Worm (Caenorhabditis elegans) whole organism, young adult: Measurements from ENCODE around the gene F45H10.2.
A peak's percentile ranks its signal among the peaks of the same experiment; 100 is the strongest.

ENCODE experiments used
- B0261.1 ChIP-seq: sonication (generic microtip); optimal IDR thresholded peaks from 2 replicates; lab custom pipeline; 2016; ENCODE audit warnings: mild to moderate bottlenecking, missing genetic modification characterization, moderate library complexity, missing compliant biosample characterization
- B0336.3 ChIP-seq: fragments of 200-800 bp; sonication (Bioruptor generic); IDR thresholded peaks from 2 replicates; pipeline ENCODE4 v1.3.6; 2022; ENCODE audit warnings: missing genetic modification characterization, missing compliant biosample characterization
- F33H1.4 ChIP-seq: fragments of 200-800 bp; sonication (Bioruptor generic); IDR thresholded peaks from 2 replicates; pipeline ENCODE4 v1.3.6; 2022; ENCODE audit warnings: missing genetic modification reagents, missing genetic modification characterization, missing compliant biosample characterization
- K12H6.12 ChIP-seq: fragments of 200-800 bp; sonication (Bioruptor generic); optimal IDR thresholded peaks from 2 replicates; lab custom pipeline; 2018; ENCODE audit warnings: mild to moderate bottlenecking, missing genetic modification characterization, missing compliant biosample characterization
- T07F8.4 ChIP-seq: sonication (generic microtip); optimal IDR thresholded peaks from 2 replicates; lab custom pipeline; 2016; ENCODE audit warnings: mild to moderate bottlenecking, missing genetic modification characterization, moderate library complexity, missing compliant biosample characterization
- T26A5.8 ChIP-seq: sonication (generic microtip); optimal IDR thresholded peaks from 2 replicates; lab custom pipeline; 2016; ENCODE audit warnings: missing genetic modification characterization, missing compliant biosample characterization
- Y53F4B.3 ChIP-seq: fragments of 200-800 bp; sonication (Bioruptor generic); IDR thresholded peaks from 2 replicates; pipeline ENCODE4 v1.3.6; 2022; ENCODE audit warnings: missing genetic modification reagents, missing genetic modification characterization, missing compliant biosample characterization
- Y56A3A.18 ChIP-seq: fragments of 200-800 bp; sonication (Bioruptor generic); IDR thresholded peaks from 2 replicates; pipeline ENCODE4 v1.3.6; 2022; ENCODE audit warnings: missing genetic modification reagents, missing genetic modification characterization, missing compliant biosample characterization
- ama-1 ChIP-seq, 3 experiments: fragments of 150-350 bp in 1 of 3; sonication (generic microtip) in 2 of 3; optimal IDR thresholded peaks; 2 replicates each; lab custom pipeline; 2014 to 2018; ENCODE audit warnings: missing biosample characterization in 2 of 3, missing genetic modification characterization in 2 of 3, missing genetic modification reagents in 2 of 3
- aptf-2 ChIP-seq: fragments of 200-800 bp; sonication (Bioruptor generic); conservative IDR thresholded peaks from 2 replicates; pipeline ENCODE4 v1.3.6; 2022; ENCODE audit warnings: missing genetic modification reagents, missing genetic modification characterization, missing compliant biosample characterization
- athp-1 ChIP-seq: sonication (generic microtip); optimal IDR thresholded peaks from 2 replicates; lab custom pipeline; 2017; ENCODE audit warnings: mild to moderate bottlenecking, missing genetic modification characterization, missing compliant biosample characterization
- attf-5 ChIP-seq: fragments of 200-800 bp; sonication (Bioruptor generic); optimal IDR thresholded peaks from 2 replicates; lab custom pipeline; 2018; ENCODE audit warnings: mild to moderate bottlenecking, missing genetic modification characterization, missing compliant biosample characterization
- bed-2 ChIP-seq: fragments of 200-800 bp; sonication (Bioruptor generic); IDR thresholded peaks from 2 replicates; pipeline ENCODE4 v1.3.6; 2022; ENCODE audit warnings: missing genetic modification reagents, missing genetic modification characterization, missing compliant biosample characterization
- cebp-1 ChIP-seq, 2 experiments: fragments of 200-800 bp in 1 of 2; sonication (Bioruptor generic) in 1 of 2; sonication (generic microtip) in 1 of 2; IDR thresholded peaks in 1 of 2; optimal IDR thresholded peaks in 1 of 2; 2 replicates each; pipeline versions ENCODE4 v1.3.6 to Lab custom; 2017 to 2022; ENCODE audit warnings: missing compliant biosample characterization in 2 of 2, missing genetic modification characterization in 2 of 2, mild to moderate bottlenecking in 1 of 2, missing genetic modification reagents in 1 of 2, moderate library complexity in 1 of 2
- ceh-100 ChIP-seq: fragments of 200-800 bp; sonication (Bioruptor generic); IDR thresholded peaks from 2 replicates; pipeline ENCODE4 v1.3.6; 2022; ENCODE audit warnings: missing genetic modification reagents, missing genetic modification characterization, missing compliant biosample characterization
- ceh-27 ChIP-seq: fragments of 200-800 bp; sonication (Bioruptor generic); optimal IDR thresholded peaks from 2 replicates; lab custom pipeline; 2018; ENCODE audit warnings: mild to moderate bottlenecking, missing genetic modification characterization, moderate library complexity, missing compliant biosample characterization
- ceh-58 ChIP-seq: fragments of 200-800 bp; sonication (Bioruptor generic); IDR thresholded peaks from 2 replicates; pipeline ENCODE4 v1.3.6; 2022; ENCODE audit warnings: missing genetic modification characterization, missing compliant biosample characterization
- ceh-91 ChIP-seq: fragments of 200-800 bp; sonication (Bioruptor generic); IDR thresholded peaks from 2 replicates; pipeline ENCODE4 v1.3.6; 2022; ENCODE audit warnings: missing genetic modification reagents, missing genetic modification characterization, missing compliant biosample characterization
- die-1 ChIP-seq: sonication (generic microtip); optimal IDR thresholded peaks from 2 replicates; lab custom pipeline; 2016; ENCODE audit warnings: missing genotype, mild to moderate bottlenecking, missing genetic modification characterization, missing compliant biosample characterization
- dpl-1 ChIP-seq: fragments of 150-350 bp; optimal IDR thresholded peaks from 2 replicates; lab custom pipeline; 2014; ENCODE audit warnings: missing biosample characterization, missing genetic modification reagents, missing genetic modification characterization
- egl-44 ChIP-seq: fragments of 200-800 bp; sonication (Bioruptor generic); IDR thresholded peaks from 2 replicates; pipeline ENCODE4 v1.3.6; 2022; ENCODE audit warnings: missing genetic modification reagents, missing genetic modification characterization, missing compliant biosample characterization
- egrh-3 ChIP-seq: fragments of 200-800 bp; sonication (Bioruptor generic); IDR thresholded peaks from 2 replicates; pipeline ENCODE4 v1.3.6; 2022; ENCODE audit warnings: missing genetic modification reagents, missing genetic modification characterization, missing compliant biosample characterization
- ekl-4 ChIP-seq: fragments of 200-800 bp; sonication (Bioruptor generic); IDR thresholded peaks from 2 replicates; pipeline ENCODE4 v1.3.6; 2022; ENCODE audit warnings: missing genetic modification reagents, missing genetic modification characterization, missing compliant biosample characterization
- ets-4 ChIP-seq: fragments of 200-800 bp; sonication (Bioruptor generic); optimal IDR thresholded peaks from 2 replicates; lab custom pipeline; 2018; ENCODE audit warnings: mild to moderate bottlenecking, missing genetic modification characterization, missing compliant biosample characterization
- hlh-26 ChIP-seq: fragments of 200-800 bp; sonication (Bioruptor generic); conservative IDR thresholded peaks from 2 replicates; pipeline ENCODE4 v1.3.6; 2022; ENCODE audit warnings: missing genetic modification reagents, missing genetic modification characterization, missing compliant biosample characterization
- lin-26 ChIP-seq: fragments of 200-800 bp; sonication (Bioruptor generic); IDR thresholded peaks from 2 replicates; pipeline ENCODE4 v1.3.6; 2022; ENCODE audit warnings: missing genetic modification reagents, missing genetic modification characterization, missing compliant biosample characterization
- lin-35 ChIP-seq, 3 experiments: fragments of 150-350 bp in 2 of 3; sonication (generic microtip) in 1 of 3; optimal IDR thresholded peaks; 2 replicates each; lab custom pipeline; 2014 to 2018; ENCODE audit warnings: missing biosample characterization in 3 of 3, missing genetic modification characterization in 3 of 3, missing genetic modification reagents in 3 of 3
- lir-1 ChIP-seq: fragments of 200-800 bp; sonication (Bioruptor generic); conservative IDR thresholded peaks from 2 replicates; pipeline ENCODE4 v1.3.6; 2022; ENCODE audit warnings: missing genetic modification reagents, missing genetic modification characterization, missing compliant biosample characterization
- lsl-1 ChIP-seq: fragments of 200-800 bp; sonication (Bioruptor generic); optimal IDR thresholded peaks from 2 replicates; lab custom pipeline; 2018; ENCODE audit warnings: mild to moderate bottlenecking, missing genetic modification characterization, moderate library complexity, missing compliant biosample characterization
- mcd-1 ChIP-seq: fragments of 200-800 bp; sonication (Bioruptor generic); IDR thresholded peaks from 2 replicates; pipeline ENCODE4 v1.3.6; 2022; ENCODE audit warnings: missing genetic modification reagents, missing genetic modification characterization, missing compliant biosample characterization
- mel-28 ChIP-seq: sonication (generic microtip); optimal IDR thresholded peaks from 2 replicates; lab custom pipeline; 2016; ENCODE audit warnings: borderline replicate concordance, mild to moderate bottlenecking, missing genetic modification characterization, missing compliant biosample characterization
- nhr-120 ChIP-seq: fragments of 200-800 bp; sonication (Bioruptor generic); IDR thresholded peaks from 2 replicates; pipeline ENCODE4 v1.3.6; 2022; ENCODE audit warnings: missing genetic modification characterization, missing compliant biosample characterization
- nhr-90 ChIP-seq: sonication (generic microtip); optimal IDR thresholded peaks from 2 replicates; lab custom pipeline; 2016; ENCODE audit warnings: missing genotype, mild to moderate bottlenecking, missing genetic modification characterization, missing compliant biosample characterization
- sea-2 ChIP-seq: fragments of 200-800 bp; sonication (Bioruptor generic); IDR thresholded peaks from 2 replicates; pipeline ENCODE4 v1.3.6; 2022; ENCODE audit warnings: missing genetic modification characterization, missing compliant biosample characterization
- snpc-1.1 ChIP-seq: sonication (generic microtip); optimal IDR thresholded peaks from 2 replicates; lab custom pipeline; 2017; ENCODE audit warnings: missing genetic modification characterization, mild to moderate bottlenecking, missing compliant biosample characterization, antibody characterized with exemption, moderate library complexity, missing genotype, missing genetic modification reagents; ENCODE audit not compliant: insufficient read depth
- snpc-1.3 ChIP-seq: sonication (generic microtip); optimal IDR thresholded peaks from 2 replicates; lab custom pipeline; 2017; ENCODE audit warnings: missing genetic modification characterization, mild to moderate bottlenecking, missing compliant biosample characterization, antibody characterized with exemption, moderate library complexity, missing genotype, missing genetic modification reagents; ENCODE audit not compliant: insufficient read depth
- somi-1 ChIP-seq: fragments of 200-800 bp; sonication (Bioruptor generic); optimal IDR thresholded peaks from 2 replicates; lab custom pipeline; 2018; ENCODE audit warnings: mild to moderate bottlenecking, missing genetic modification characterization, missing compliant biosample characterization
- sptf-2 ChIP-seq: fragments of 200-800 bp; sonication (Bioruptor generic); optimal IDR thresholded peaks from 2 replicates; lab custom pipeline; 2018; ENCODE audit warnings: mild to moderate bottlenecking, missing genetic modification characterization, missing compliant biosample characterization
- tlf-1 ChIP-seq: fragments of 200-800 bp; sonication (Bioruptor generic); optimal IDR thresholded peaks from 2 replicates; lab custom pipeline; 2018; ENCODE audit warnings: mild to moderate bottlenecking, missing genetic modification characterization, missing compliant biosample characterization
- zfh-2 ChIP-seq: fragments of 200-800 bp; sonication (Bioruptor generic); conservative IDR thresholded peaks from 2 replicates; pipeline ENCODE4 v1.3.6; 2022; ENCODE audit warnings: missing genetic modification reagents, missing genetic modification characterization, missing compliant biosample characterization
- zim-3 ChIP-seq: sonication (generic microtip); optimal IDR thresholded peaks from 2 replicates; lab custom pipeline; 2017; ENCODE audit warnings: mild to moderate bottlenecking, missing genetic modification characterization, moderate library complexity, missing compliant biosample characterization
- ztf-26 ChIP-seq: sonication (generic microtip); optimal IDR thresholded peaks from 2 replicates; lab custom pipeline; 2017; ENCODE audit warnings: missing genetic modification characterization, missing compliant biosample characterization
- ztf-6 ChIP-seq: fragments of 200-800 bp; sonication (Bioruptor generic); IDR thresholded peaks from 2 replicates; pipeline ENCODE4 v1.3.6; 2022; ENCODE audit warnings: missing genetic modification reagents, missing genetic modification characterization, missing compliant biosample characterization

Gene F45H10.2

DNA sequence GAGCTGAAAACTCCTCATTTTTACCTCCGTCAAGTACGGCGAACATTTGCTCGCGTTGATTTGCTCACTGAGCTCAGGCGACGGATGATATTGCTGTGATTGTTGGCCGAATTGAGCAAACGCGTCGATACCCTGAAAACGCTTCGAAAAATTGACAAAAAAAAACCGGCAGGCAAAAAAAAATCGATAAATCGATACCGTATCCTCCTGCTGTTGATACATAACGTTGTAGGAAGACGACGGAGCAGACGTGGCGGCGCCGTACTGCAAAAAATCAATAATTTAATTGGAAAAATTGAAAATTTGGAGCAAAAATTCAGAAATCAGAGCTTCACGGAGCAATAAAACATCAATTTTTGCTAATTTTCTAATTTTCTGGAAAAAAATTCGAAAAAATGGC, 38.0 kb downstream of the F45H10.2 start:
- TF ChIP-seq lin-35 (GFP tag; optimal IDR thresholded peaks at IDR 0.05; lab: Kevin White, UChicago) = no peak
- TF ChIP-seq F33H1.4 (GFP tag; lab: Robert Waterston, UW) = no peak
- TF ChIP-seq egl-44 (GFP tag; lab: Robert Waterston, UW) = no peak
- no peak for TF ChIP-seq T26A5.8 (tag; lab: Kevin White, UChicago)
- TF ChIP-seq nhr-120 (GFP tag; lab: Robert Waterston, UW) = no peak
- no peak for TF ChIP-seq ztf-6 (GFP tag; lab: Robert Waterston, UW)
- TF ChIP-seq lin-26 (GFP tag; lab: Robert Waterston, UW) = no peak
- no peak for TF ChIP-seq bed-2
- TF ChIP-seq ets-4 (GFP tag; lab: Kevin White, UChicago) = no peak
- no peak for TF ChIP-seq die-1 (tag; lab: Kevin White, UChicago)

- TF ChIP-seq snpc-1.3 (tag; lab: Kevin White, UChicago) (no peak), sea-2 (GFP tag; lab: Robert Waterston, UW) (no peak), zim-3 (tag; lab: Kevin White, UChicago) (no peak), lir-1 (GFP tag; lab: Robert Waterston, UW) (no peak), egrh-3 (GFP tag; lab: Robert Waterston, UW) (peak; percentile 75; the same call in 1 of the 2 replicates), athp-1 (no peak), ceh-91 (GFP tag; lab: Robert Waterston, UW) (no peak), zfh-2 (peak; percentile 88), lsl-1 (GFP tag; lab: Kevin White, UChicago) (no peak), Y53F4B.3 (no peak), ekl-4 (GFP tag; lab: Robert Waterston, UW) (no peak), ama-1 (optimal IDR thresholded peaks at IDR 0.05; lab: Kevin White, UChicago) (no peak), ama-1 (GFP tag; optimal IDR thresholded peaks at IDR 0.05; lab: Kevin White, UChicago) (no peak), somi-1 (no peak), B0261.1 (tag; lab: Kevin White, UChicago) (no peak), hlh-26 (GFP tag; lab: Robert Waterston, UW) (no peak), mel-28 (tag; lab: Kevin White, UChicago) (no peak)
Measured at ce11 chrII:13451321-13451720, 41.5 kb downstream of the F45H10.2 start.

DNA sequence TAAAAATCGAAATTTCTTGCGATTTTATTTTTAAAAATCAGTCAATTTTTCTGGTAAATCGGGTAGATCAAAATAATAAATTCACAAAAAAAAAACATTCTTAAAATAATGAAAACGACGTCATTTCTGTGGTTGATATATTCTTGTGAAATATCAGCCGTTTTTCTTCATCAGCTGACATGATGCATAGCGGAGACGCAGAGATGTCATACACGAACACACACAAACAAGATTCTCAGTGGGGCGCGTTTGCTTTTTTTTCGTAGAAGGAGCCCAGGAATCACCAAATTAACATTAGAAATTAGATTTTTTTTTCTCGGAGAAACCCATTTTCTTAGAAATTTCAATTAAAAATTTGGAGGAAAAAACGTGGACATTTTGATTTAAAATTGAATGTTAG, 45.2 kb downstream of the F45H10.2 start:
- TF ChIP-seq Y53F4B.3 (no peak), sptf-2 (GFP tag; lab: Kevin White, UChicago) (no peak), B0261.1 (tag; lab: Kevin White, UChicago) (no peak), sea-2 (GFP tag; lab: Robert Waterston, UW) (no peak), lir-1 (GFP tag; lab: Robert Waterston, UW) (0 out of 2 replicates have a peak, but pooled peaks have one; percentile 17), dpl-1 (GFP tag; lab: Kevin White, UChicago) (no peak), ceh-58 (GFP tag; lab: Robert Waterston, UW) (no peak), ceh-100 (GFP tag; lab: Robert Waterston, UW) (0 out of 2 replicates have a peak, but pooled peaks have one; percentile 16), B0336.3 (GFP tag; lab: Robert Waterston, UW) (0 out of 2 replicates have a peak, but pooled peaks have one; percentile 18), lin-35 (GFP tag; optimal IDR thresholded peaks at IDR 0.05; lab: Kevin White, UChicago) (peak in 1 of 3 experiments; percentile 37), T26A5.8 (tag; lab: Kevin White, UChicago) (no peak), tlf-1 (GFP tag; lab: Kevin White, UChicago) (no peak), attf-5 (GFP tag; lab: Kevin White, UChicago) (peak; percentile 87), ztf-26 (tag; lab: Kevin White, UChicago) (peak; percentile 53), mcd-1 (GFP tag; lab: Robert Waterston, UW) (peak; percentile 92), ceh-27 (peak; percentile 32), snpc-1.1 (tag; lab: Kevin White, UChicago) (no peak), Y56A3A.18 (GFP tag; lab: Robert Waterston, UW) (no peak), ekl-4 (GFP tag; lab: Robert Waterston, UW) (0 out of 2 replicates have a peak, but pooled peaks have one; percentile 43), cebp-1 (GFP tag; IDR thresholded peaks at IDR 0.05; lab: Robert Waterston, UW) (peak; percentile 81), cebp-1 (tag; optimal IDR thresholded peaks at IDR 0.05; lab: Kevin White, UChicago) (peak; percentile 92), nhr-90 (tag; lab: Kevin White, UChicago) (no peak), aptf-2 (GFP tag; lab: Robert Waterston, UW) (no peak), K12H6.12 (tag; lab: Kevin White, UChicago) (peak; percentile 51), ama-1 (optimal IDR thresholded peaks at IDR 0.05; lab: Kevin White, UChicago) (no peak), ama-1 (GFP tag; optimal IDR thresholded peaks at IDR 0.05; lab: Kevin White, UChicago) (no peak), T07F8.4 (tag; lab: Kevin White, UChicago) (no peak)
